Fruit fly (Drosophila melanogaster): ENCODE measurements around the gene AstCC.

- TF ChIP-seq psq (optimal IDR thresholded peaks at IDR 0.05) (no peak), ttk (optimal IDR thresholded peaks at IDR 0.05) (no peak), Myc (optimal IDR thresholded peaks at IDR 0.05) (no peak), insv (optimal IDR thresholded peaks at IDR 0.05) (no peak)
Measured at dm6 chr2L:11113714-11114113, 28.7 kb upstream of the AstCC start, which contains the start of gene Gr32a.
